Worm (Caenorhabditis elegans) whole organism, mixed stage, embryonic: Measurements from ENCODE around the gene tlp-1.

Experiments
- elt-1 ChIP-seq: sonication (generic microtip); optimal IDR thresholded peaks from 2 replicates; lab custom pipeline; 2017; ENCODE audit warnings: missing genetic modification characterization, mild to moderate bottlenecking, missing compliant biosample characterization, antibody characterized with exemption, moderate library complexity, borderline replicate concordance; ENCODE audit not compliant: insufficient read depth
- elt-3 ChIP-seq: fragments of 150-350 bp; optimal IDR thresholded peaks from 2 replicates; lab custom pipeline; 2014; ENCODE audit warnings: missing biosample characterization, missing genetic modification characterization
- lin-13 ChIP-seq: fragments of 150-350 bp; optimal IDR thresholded peaks from 2 replicates; lab custom pipeline; 2014; ENCODE audit warnings: missing biosample characterization, missing genetic modification characterization
- lin-32 ChIP-seq: fragments of 200-800 bp; sonication (Bioruptor generic); optimal IDR thresholded peaks from 2 replicates; lab custom pipeline; 2018; ENCODE audit warnings: mild to moderate bottlenecking, missing genetic modification characterization, missing compliant biosample characterization
- lsy-2 ChIP-seq: fragments of 150-350 bp; optimal IDR thresholded peaks from 2 replicates; lab custom pipeline; 2014; ENCODE audit warnings: missing biosample characterization, missing genetic modification characterization
- mep-1 ChIP-seq: fragments of 150-350 bp; optimal IDR thresholded peaks from 2 replicates; lab custom pipeline; 2017; ENCODE audit warnings: missing biosample characterization, missing genetic modification reagents, missing genetic modification characterization, inconsistent platforms
- nhr-76 ChIP-seq: sonication (generic microtip); optimal IDR thresholded peaks from 2 replicates; lab custom pipeline; 2017; ENCODE audit warnings: missing biosample characterization, missing genetic modification characterization
- tbx-8 ChIP-seq: fragments of 200-800 bp; sonication (Bioruptor generic); optimal IDR thresholded peaks from 2 replicates; lab custom pipeline; 2018; ENCODE audit warnings: mild to moderate bottlenecking, missing genetic modification characterization, moderate library complexity, missing compliant biosample characterization
- unc-39 ChIP-seq: fragments of 150-350 bp; optimal IDR thresholded peaks from 2 replicates; lab custom pipeline; 2014; ENCODE audit warnings: missing biosample characterization, missing genetic modification characterization

DNA sequence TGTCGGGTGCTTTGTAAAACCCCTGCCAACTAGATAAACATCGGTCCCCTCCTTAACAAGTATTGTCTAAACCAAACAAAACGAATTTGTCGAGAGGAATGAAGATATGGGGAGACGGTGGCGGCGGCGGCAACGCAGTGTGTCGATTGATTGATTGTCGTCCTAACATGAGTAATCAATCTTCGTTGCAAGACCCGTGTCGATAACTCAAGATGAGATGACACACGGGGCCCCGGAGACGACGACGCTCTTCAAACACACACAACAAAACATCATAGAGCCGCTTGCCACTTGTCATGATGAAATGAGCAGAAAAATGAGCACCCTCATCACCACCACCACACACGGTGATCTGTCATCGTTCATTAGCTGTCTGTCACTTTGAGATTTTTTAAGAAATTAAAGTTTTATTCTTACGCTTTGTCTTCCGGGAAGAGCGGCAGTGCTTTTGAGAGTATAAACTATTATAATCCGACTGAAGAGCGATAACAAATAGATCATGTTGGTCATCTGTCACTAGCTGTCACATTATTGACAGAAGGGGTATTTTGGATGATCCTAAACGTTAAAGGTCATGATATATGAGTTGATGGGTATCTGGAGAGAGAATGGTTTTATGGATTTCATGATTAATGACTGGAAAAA is 8.0 kb downstream of the tlp-1 start:
- TF ChIP-seq mep-1 (tag; lab: Kevin White, UChicago): no peak
- no peak for TF ChIP-seq lsy-2 (tag; lab: Kevin White, UChicago)
- no peak for TF ChIP-seq unc-39 (tag; lab: Kevin White, UChicago)
- TF ChIP-seq lin-32 (GFP tag; lab: Kevin White, UChicago): no peak
- TF ChIP-seq elt-1 (tag; lab: Kevin White, UChicago): peak; percentile 29
- no peak for TF ChIP-seq lin-13 (tag; lab: Kevin White, UChicago)
- TF ChIP-seq nhr-76: no peak
- no peak for TF ChIP-seq elt-3 (tag; lab: Kevin White, UChicago)
- no peak for TF ChIP-seq tbx-8 (GFP tag; lab: Kevin White, UChicago)
